Worm (Caenorhabditis elegans) whole organism, L3 larva: ENCODE measurements around the gene D1025.1.
A peak's percentile ranks its signal among the peaks of the same experiment; 100 is the strongest.

Experiments used
- daf-12 ChIP-seq: fragments of 150-350 bp; optimal IDR thresholded peaks from 2 replicates; lab custom pipeline; 2014; ENCODE audit warnings: missing biosample characterization, missing genetic modification reagents, missing genetic modification characterization
- elt-2 ChIP-seq: sonication (generic microtip); optimal IDR thresholded peaks from 2 replicates; lab custom pipeline; 2016; ENCODE audit warnings: missing genetic modification reagents, mild to moderate bottlenecking, missing genetic modification characterization, missing compliant biosample characterization
- mdl-1 ChIP-seq: fragments of 150-350 bp; optimal IDR thresholded peaks from 2 replicates; lab custom pipeline; 2014; ENCODE audit warnings: missing biosample characterization, missing genetic modification characterization
- nhr-11 ChIP-seq: fragments of 150-350 bp; optimal IDR thresholded peaks from 2 replicates; lab custom pipeline; 2014; ENCODE audit warnings: missing biosample characterization, missing genetic modification characterization
- snpc-4 ChIP-seq: fragments of 150-350 bp; optimal IDR thresholded peaks from 2 replicates; lab custom pipeline; 2014; ENCODE audit warnings: missing biosample characterization, missing genetic modification characterization

- TF ChIP-seq nhr-11 (tag; lab: Kevin White, UChicago) = peak; percentile 61
- TF ChIP-seq elt-2 = peak; percentile 22
- TF ChIP-seq mdl-1 = peak; percentile 63
- TF ChIP-seq daf-12 (tag; lab: Kevin White, UChicago) = peak; percentile 61
- no peak for TF ChIP-seq snpc-4 (tag; lab: Kevin White, UChicago)
Observed at ce11 chrX:14561416-14561973, 40.9 kb downstream of the D1025.1 start.
